Worm (Caenorhabditis elegans) whole organism, late embryonic: ENCODE data around the gene plst-1.
A peak's percentile ranks its signal among the peaks of the same experiment; 100 is the strongest.

Experiments
- C08G9.2 ChIP-seq: sonication (generic microtip); optimal IDR thresholded peaks from 2 replicates; lab custom pipeline; 2016; ENCODE audit warnings: mild to moderate bottlenecking, missing genetic modification characterization, moderate library complexity, missing compliant biosample characterization
- C38D4.7 ChIP-seq: fragments of 200-800 bp; sonication (Bioruptor generic); optimal IDR thresholded peaks from 2 replicates; lab custom pipeline; 2018; ENCODE audit warnings: mild to moderate bottlenecking, missing genetic modification characterization, moderate library complexity, missing compliant biosample characterization
- K09A11.1 ChIP-seq: sonication (generic microtip); optimal IDR thresholded peaks from 2 replicates; lab custom pipeline; 2017; ENCODE audit warnings: antibody characterized with exemption, mild to moderate bottlenecking, missing genetic modification characterization, missing compliant biosample characterization; ENCODE audit not compliant: insufficient read depth
- ahr-1 ChIP-seq: sonication (generic microtip); optimal IDR thresholded peaks from 2 replicates; lab custom pipeline; 2016; ENCODE audit warnings: missing genetic modification characterization, missing compliant biosample characterization
- ceh-14 ChIP-seq: sonication (generic microtip); optimal IDR thresholded peaks from 2 replicates; lab custom pipeline; 2016; ENCODE audit warnings: missing genotype, missing genetic modification characterization, missing compliant biosample characterization
- ceh-18 ChIP-seq: sonication (generic microtip); optimal IDR thresholded peaks from 2 replicates; lab custom pipeline; 2016; ENCODE audit warnings: missing genetic modification characterization, missing compliant biosample characterization
- ceh-19 ChIP-seq: fragments of 200-800 bp; sonication (Bioruptor generic); optimal IDR thresholded peaks from 2 replicates; lab custom pipeline; 2018; ENCODE audit warnings: mild to moderate bottlenecking, missing genetic modification characterization, missing compliant biosample characterization
- ceh-2 ChIP-seq: sonication (generic microtip); optimal IDR thresholded peaks from 2 replicates; lab custom pipeline; 2016; ENCODE audit warnings: missing genotype, missing genetic modification characterization, missing compliant biosample characterization
- ceh-24 ChIP-seq: sonication (generic microtip); optimal IDR thresholded peaks from 2 replicates; lab custom pipeline; 2016; ENCODE audit warnings: mild to moderate bottlenecking, missing genetic modification characterization, missing compliant biosample characterization
- ceh-30 ChIP-seq: fragments of 150-350 bp; optimal IDR thresholded peaks from 2 replicates; lab custom pipeline; 2014; ENCODE audit warnings: missing biosample characterization, missing genetic modification characterization
- ceh-31 ChIP-seq: sonication (generic microtip); optimal IDR thresholded peaks from 2 replicates; lab custom pipeline; 2016; ENCODE audit warnings: missing genetic modification characterization, missing compliant biosample characterization
- ceh-45 ChIP-seq: fragments of 200-800 bp; sonication (Bioruptor generic); IDR thresholded peaks from 2 replicates; pipeline ENCODE4 v1.3.6; 2022; ENCODE audit warnings: missing genetic modification reagents, missing genetic modification characterization, missing compliant biosample characterization
- ceh-6 ChIP-seq: fragments of 200-800 bp; sonication (Bioruptor generic); optimal IDR thresholded peaks from 2 replicates; lab custom pipeline; 2018; ENCODE audit warnings: mild to moderate bottlenecking, missing genetic modification characterization, missing compliant biosample characterization
- che-1 ChIP-seq: sonication (generic microtip); optimal IDR thresholded peaks from 2 replicates; lab custom pipeline; 2016; ENCODE audit warnings: mild to moderate bottlenecking, missing genetic modification characterization, missing compliant biosample characterization
- elt-2 ChIP-seq: sonication (generic microtip); optimal IDR thresholded peaks from 2 replicates; lab custom pipeline; 2016; ENCODE audit warnings: missing genetic modification reagents, missing genetic modification characterization, missing compliant biosample characterization
- fax-1 ChIP-seq: sonication (generic microtip); optimal IDR thresholded peaks from 2 replicates; lab custom pipeline; 2016; ENCODE audit warnings: missing genotype, missing genetic modification characterization, missing compliant biosample characterization
- fkh-6 ChIP-seq: sonication (generic microtip); optimal IDR thresholded peaks from 2 replicates; lab custom pipeline; 2016; ENCODE audit warnings: missing genetic modification characterization, missing compliant biosample characterization
- hlh-13 ChIP-seq: fragments of 200-800 bp; sonication (Bioruptor generic); optimal IDR thresholded peaks from 2 replicates; lab custom pipeline; 2018; ENCODE audit warnings: mild to moderate bottlenecking, missing genetic modification characterization, missing compliant biosample characterization
- hlh-15 ChIP-seq: sonication (generic microtip); optimal IDR thresholded peaks from 2 replicates; lab custom pipeline; 2016; ENCODE audit warnings: missing genetic modification characterization, missing compliant biosample characterization
- hlh-30 ChIP-seq: sonication (generic microtip); optimal IDR thresholded peaks from 2 replicates; lab custom pipeline; 2017; ENCODE audit warnings: antibody characterized with exemption, missing genetic modification characterization, missing compliant biosample characterization; ENCODE audit not compliant: insufficient read depth
- lin-11 ChIP-seq: fragments of 200-800 bp; sonication (Bioruptor generic); optimal IDR thresholded peaks from 2 replicates; lab custom pipeline; 2018; ENCODE audit warnings: mild to moderate bottlenecking, missing genetic modification characterization, missing compliant biosample characterization
- mec-3 ChIP-seq: sonication (generic microtip); optimal IDR thresholded peaks from 2 replicates; lab custom pipeline; 2016; ENCODE audit warnings: borderline replicate concordance, missing genetic modification characterization, missing compliant biosample characterization
- nfya-1 ChIP-seq: sonication (generic microtip); optimal IDR thresholded peaks from 2 replicates; lab custom pipeline; 2017; ENCODE audit warnings: missing genetic modification characterization, mild to moderate bottlenecking, missing compliant biosample characterization, antibody characterized with exemption, moderate library complexity
- nhr-11 ChIP-seq: fragments of 150-350 bp; optimal IDR thresholded peaks from 2 replicates; lab custom pipeline; 2014; ENCODE audit warnings: missing biosample characterization, missing genetic modification characterization
- pag-3 ChIP-seq: sonication (generic microtip); optimal IDR thresholded peaks from 2 replicates; lab custom pipeline; 2016; ENCODE audit warnings: missing compliant biosample characterization, missing genetic modification characterization, borderline replicate concordance
- pax-1 ChIP-seq: fragments of 150-350 bp; optimal IDR thresholded peaks from 2 replicates; lab custom pipeline; 2014; ENCODE audit warnings: missing biosample characterization, missing genetic modification characterization
- pha-4 ChIP-seq: fragments of 150-350 bp; optimal IDR thresholded peaks from 2 replicates; lab custom pipeline; 2018; ENCODE audit warnings: missing biosample characterization, missing genetic modification reagents, missing genetic modification characterization
- ref-2 ChIP-seq: sonication (generic microtip); optimal IDR thresholded peaks from 2 replicates; lab custom pipeline; 2016; ENCODE audit warnings: missing genetic modification characterization, missing compliant biosample characterization
- rnt-1 ChIP-seq: sonication (generic microtip); optimal IDR thresholded peaks from 2 replicates; lab custom pipeline; 2016; ENCODE audit warnings: missing genetic modification characterization, missing compliant biosample characterization
- syd-9 ChIP-seq: sonication (generic microtip); optimal IDR thresholded peaks from 2 replicates; lab custom pipeline; 2016; ENCODE audit warnings: mild to moderate bottlenecking, missing genetic modification characterization, moderate library complexity, missing compliant biosample characterization
- tbx-2 ChIP-seq: sonication (generic microtip); optimal IDR thresholded peaks from 2 replicates; lab custom pipeline; 2016; ENCODE audit warnings: missing genetic modification characterization, missing compliant biosample characterization
- ttx-3 ChIP-seq: sonication (generic microtip); optimal IDR thresholded peaks from 2 replicates; lab custom pipeline; 2016; ENCODE audit warnings: missing genetic modification reagents, missing genetic modification characterization, missing compliant biosample characterization
- unc-3 ChIP-seq, 2 experiments: fragments of 200-800 bp in 1 of 2; sonication (Bioruptor generic) in 1 of 2; sonication (generic microtip) in 1 of 2; conservative IDR thresholded peaks in 1 of 2; optimal IDR thresholded peaks in 1 of 2; 2 replicates each; pipeline versions ENCODE4 v1.3.6 to Lab custom; 2016 to 2022; ENCODE audit warnings: missing compliant biosample characterization in 2 of 2, missing genetic modification characterization in 2 of 2, missing genetic modification reagents in 1 of 2
- unc-42 ChIP-seq: sonication (generic microtip); optimal IDR thresholded peaks from 2 replicates; lab custom pipeline; 2016; ENCODE audit warnings: missing genotype, missing genetic modification characterization, missing compliant biosample characterization
- unc-55 ChIP-seq: sonication (generic microtip); optimal IDR thresholded peaks from 2 replicates; lab custom pipeline; 2017; ENCODE audit warnings: missing biosample characterization, missing genetic modification reagents, missing genetic modification characterization

Gene plst-1

ce11 chrIV:1261024-1261423 lies 28.4 kb upstream of the plst-1 start, which contains the start of gene clec-169:
Gene clec-169, plus strand, starts transcription at chrIV:1261324.
- TF ChIP-seq ceh-14 (tag; lab: Kevin White, UChicago), result no peak
- TF ChIP-seq ceh-6 (GFP tag; lab: Kevin White, UChicago), result no peak
- TF ChIP-seq, all 69 proteins: peak for 0

- TF ChIP-seq fax-1 (tag; lab: Kevin White, UChicago), result no peak
- TF ChIP-seq ceh-2, result no peak
- no peak for TF ChIP-seq ref-2
- no peak for TF ChIP-seq C38D4.7 (GFP tag; lab: Kevin White, UChicago)
- TF ChIP-seq ceh-24, result no peak
- no peak for TF ChIP-seq nfya-1 (tag; lab: Kevin White, UChicago)
- no peak for TF ChIP-seq ceh-18 (tag; lab: Kevin White, UChicago)
- no peak for TF ChIP-seq hlh-15 (tag; lab: Kevin White, UChicago)
- TF ChIP-seq unc-42 (tag; lab: Kevin White, UChicago), result no peak
- TF ChIP-seq ceh-6 (GFP tag; lab: Kevin White, UChicago), result no peak
- no peak for TF ChIP-seq hlh-13 (GFP tag; lab: Kevin White, UChicago)
- no peak for TF ChIP-seq pha-4 (tag; lab: Kevin White, UChicago)
- no peak for TF ChIP-seq unc-3 (GFP tag; conservative IDR thresholded peaks at IDR 0.05; lab: Robert Waterston, UW)
- TF ChIP-seq unc-3 (tag; optimal IDR thresholded peaks at IDR 0.05; lab: Kevin White, UChicago), result no peak
- TF ChIP-seq elt-2 (tag; lab: Kevin White, UChicago), result no peak
- TF ChIP-seq rnt-1 (tag; lab: Kevin White, UChicago), result no peak
- TF ChIP-seq ceh-45 (GFP tag; lab: Robert Waterston, UW), result no peak
- no peak for TF ChIP-seq ceh-30 (tag; lab: Kevin White, UChicago)
- TF ChIP-seq nhr-11 (tag; lab: Kevin White, UChicago), result no peak
- no peak for TF ChIP-seq K09A11.1 (tag; lab: Kevin White, UChicago)
These were observed 27.5 kb upstream of the plst-1 start for ce11 chrIV:1261930-1262329.

- TF ChIP-seq mec-3 (tag; lab: Kevin White, UChicago) (no peak), C38D4.7 (GFP tag; lab: Kevin White, UChicago) (no peak), ceh-24 (no peak), syd-9 (no peak), ceh-31 (tag; lab: Kevin White, UChicago) (no peak)
These were observed 24.5 kb upstream of the plst-1 start, which contains the start of gene F38A1.13 for ce11 chrIV:1264928-1265327. Gene F38A1.13, plus strand, starts transcription at chrIV:1265228.

ce11 chrIV:1266138-1266537 lies 23.3 kb upstream of the plst-1 start:
- TF ChIP-seq fkh-6 (tag; lab: Kevin White, UChicago) (no peak), rnt-1 (tag; lab: Kevin White, UChicago) (no peak), ttx-3 (tag; lab: Kevin White, UChicago) (no peak), elt-2 (tag; lab: Kevin White, UChicago) (peak; percentile 2), pha-4 (tag; lab: Kevin White, UChicago) (no peak)

ce11 chrIV:1266724-1267123 lies 22.7 kb upstream of the plst-1 start, which contains the start of gene clec-170:
Gene clec-170, plus strand, starts transcription at chrIV:1266866.
- TF ChIP-seq ref-2, result no peak
- peak; percentile 18 for TF ChIP-seq elt-2 (tag; lab: Kevin White, UChicago)
- no peak for TF ChIP-seq pag-3 (tag; lab: Kevin White, UChicago)

- TF ChIP-seq tbx-2 (tag; lab: Kevin White, UChicago) (peak; percentile 21), che-1 (tag; lab: Kevin White, UChicago) (no peak), hlh-30 (tag; lab: Kevin White, UChicago) (peak; percentile 84), pax-1 (tag; lab: Kevin White, UChicago) (peak; percentile 3), lin-11 (tag; lab: Kevin White, UChicago) (no peak), unc-42 (tag; lab: Kevin White, UChicago) (peak; percentile 49), C08G9.2 (no peak), ahr-1 (tag; lab: Kevin White, UChicago) (no peak), pag-3 (tag; lab: Kevin White, UChicago) (no peak), unc-55 (GFP tag; lab: Kevin White, UChicago) (peak; percentile 24), ceh-31 (tag; lab: Kevin White, UChicago) (peak; percentile 46), ceh-19 (GFP tag; lab: Kevin White, UChicago) (no peak), K09A11.1 (tag; lab: Kevin White, UChicago) (no peak), ref-2 (peak; percentile 8), nfya-1 (tag; lab: Kevin White, UChicago) (peak; percentile 55), ceh-18 (tag; lab: Kevin White, UChicago) (peak; percentile 16)
These were observed 14.8 kb upstream of the plst-1 start, which contains the start of gene C09E9.1 for ce11 chrIV:1274583-1274982. Gene C09E9.1, plus strand, starts transcription at chrIV:1274868.
